Worm (Caenorhabditis elegans) whole organism, early embryonic: ENCODE data around the gene kin-9.

Experiments
- B0310.2 ChIP-seq: sonication (generic microtip); optimal IDR thresholded peaks from 2 replicates; lab custom pipeline; 2016; ENCODE audit warnings: mild to moderate bottlenecking, missing genetic modification characterization, missing compliant biosample characterization
- F13C5.2 ChIP-seq: sonication (generic microtip); optimal IDR thresholded peaks from 2 replicates; lab custom pipeline; 2017; ENCODE audit warnings: mild to moderate bottlenecking, missing genetic modification characterization, inconsistent platforms, missing compliant biosample characterization
- aly-1 ChIP-seq: sonication (generic microtip); optimal IDR thresholded peaks from 2 replicates; lab custom pipeline; 2016; ENCODE audit warnings: missing genetic modification characterization, missing compliant biosample characterization
- ama-1 ChIP-seq: fragments of 150-350 bp; optimal IDR thresholded peaks from 2 replicates; lab custom pipeline; 2014
- ceh-13 ChIP-seq: fragments of 200-800 bp; sonication (Bioruptor generic); optimal IDR thresholded peaks from 2 replicates; lab custom pipeline; 2018; ENCODE audit warnings: mild to moderate bottlenecking, missing genetic modification characterization, missing compliant biosample characterization
- ceh-36 ChIP-seq: sonication (generic microtip); optimal IDR thresholded peaks from 2 replicates; lab custom pipeline; 2016; ENCODE audit warnings: missing genetic modification characterization, inconsistent platforms, missing compliant biosample characterization
- ets-7 ChIP-seq: sonication (generic microtip); optimal IDR thresholded peaks from 2 replicates; lab custom pipeline; 2016; ENCODE audit warnings: missing genotype, missing genetic modification characterization, missing compliant biosample characterization
- flt-1 ChIP-seq: fragments of 200-800 bp; sonication (Bioruptor generic); IDR thresholded peaks from 2 replicates; pipeline ENCODE4 v1.3.6; 2022; ENCODE audit warnings: missing genetic modification characterization, missing compliant biosample characterization
- hmbx-1 ChIP-seq: sonication (generic microtip); optimal IDR thresholded peaks from 2 replicates; lab custom pipeline; 2016; ENCODE audit warnings: mild to moderate bottlenecking, missing genetic modification characterization, missing compliant biosample characterization
- hmg-4 ChIP-seq: fragments of 200-800 bp; sonication (Bioruptor generic); optimal IDR thresholded peaks from 2 replicates; lab custom pipeline; 2018; ENCODE audit warnings: mild to moderate bottlenecking, missing genetic modification characterization, missing compliant biosample characterization
- hnd-1 ChIP-seq: sonication (generic microtip); optimal IDR thresholded peaks from 2 replicates; lab custom pipeline; 2016; ENCODE audit warnings: missing genetic modification characterization, missing compliant biosample characterization
- pes-1 ChIP-seq: fragments of 200-800 bp; sonication (Bioruptor generic); IDR thresholded peaks from 2 replicates; pipeline ENCODE4 v1.3.6; 2022; ENCODE audit warnings: missing genetic modification reagents, missing genetic modification characterization, missing compliant biosample characterization
- scrt-1 ChIP-seq: fragments of 200-800 bp; sonication (Bioruptor generic); IDR thresholded peaks from 2 replicates; pipeline ENCODE4 v1.3.6; 2022; ENCODE audit warnings: missing genetic modification characterization, missing compliant biosample characterization
- sea-1 ChIP-seq: fragments of 200-800 bp; sonication (Bioruptor generic); conservative IDR thresholded peaks from 2 replicates; pipeline ENCODE4 v1.3.6; 2022; ENCODE audit warnings: missing genetic modification characterization, missing compliant biosample characterization
- tbx-11 ChIP-seq: fragments of 200-800 bp; sonication (Bioruptor generic); IDR thresholded peaks from 2 replicates; pipeline ENCODE4 v1.3.6; 2022; ENCODE audit warnings: missing genetic modification characterization, missing compliant biosample characterization
- tbx-37 ChIP-seq: fragments of 200-800 bp; sonication (Bioruptor generic); conservative IDR thresholded peaks from 2 replicates; pipeline ENCODE4 v1.3.6; 2022; ENCODE audit warnings: missing genetic modification reagents, missing genetic modification characterization, missing compliant biosample characterization
- tra-4 ChIP-seq: sonication (generic microtip); optimal IDR thresholded peaks from 2 replicates; lab custom pipeline; 2017; ENCODE audit warnings: missing genetic modification characterization, missing compliant biosample characterization

Gene kin-9

DNA sequence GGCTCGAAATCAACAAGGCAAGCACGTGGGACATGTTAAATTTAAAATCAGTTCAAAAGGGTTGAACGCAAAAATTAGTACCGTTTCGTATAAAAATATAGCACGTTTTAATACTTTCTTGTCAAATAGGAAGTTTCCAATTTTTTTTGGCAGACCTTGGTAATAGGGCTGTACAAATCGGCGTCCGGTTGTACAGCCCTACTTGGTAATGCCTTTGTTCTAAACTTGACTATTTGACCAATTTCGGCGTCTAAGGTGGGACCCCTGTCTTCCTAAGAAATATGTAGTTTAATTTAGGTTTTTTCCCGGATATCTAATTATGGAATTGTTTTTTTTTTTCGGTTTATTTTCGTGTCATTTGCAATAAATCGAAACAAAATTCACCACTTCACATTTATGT, 3.0 kb upstream of the kin-9 start:
- no peak for TF ChIP-seq ceh-13
- no peak for TF ChIP-seq scrt-1
- TF ChIP-seq aly-1 (tag; lab: Kevin White, UChicago), result no peak
- no peak for TF ChIP-seq pes-1
- no peak for TF ChIP-seq hmbx-1
- no peak for TF ChIP-seq tbx-37 (GFP tag; lab: Robert Waterston, UW)
- TF ChIP-seq ceh-36 (tag; lab: Kevin White, UChicago), result no peak
- TF ChIP-seq sea-1 (GFP tag; lab: Robert Waterston, UW), result no peak
- TF ChIP-seq hmg-4, result no peak
- no peak for TF ChIP-seq tra-4 (tag; lab: Kevin White, UChicago)
- TF ChIP-seq flt-1 (GFP tag; lab: Robert Waterston, UW), result no peak
- TF ChIP-seq B0310.2 (tag; lab: Kevin White, UChicago), result no peak
- TF ChIP-seq tbx-11 (GFP tag; lab: Robert Waterston, UW), result no peak
- TF ChIP-seq hnd-1, result no peak

DNA sequence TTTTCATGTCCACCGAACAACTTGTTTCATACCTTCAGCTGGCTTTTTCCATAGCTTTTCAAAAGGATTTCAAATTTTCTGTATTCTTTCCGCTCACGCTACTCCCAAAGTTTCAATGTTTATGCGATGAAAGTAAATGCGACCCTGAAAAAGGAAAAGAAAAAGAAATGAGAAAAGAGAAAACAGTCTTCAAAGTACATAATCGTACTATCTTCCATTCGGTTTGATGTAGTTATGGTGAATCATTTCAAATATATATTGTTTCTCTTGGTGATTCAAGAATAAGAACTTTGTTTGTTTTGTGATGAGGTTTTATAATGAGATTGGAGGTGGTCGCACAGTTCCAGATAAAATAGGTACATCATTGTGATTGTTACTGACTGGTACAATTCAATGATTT, 6.3 kb downstream of the kin-9 start:
- TF ChIP-seq flt-1 (GFP tag; lab: Robert Waterston, UW), result no peak
- no peak for TF ChIP-seq pes-1
- no peak for TF ChIP-seq scrt-1
- no peak for TF ChIP-seq B0310.2 (tag; lab: Kevin White, UChicago)
- no peak for TF ChIP-seq hmg-4
- no peak for TF ChIP-seq tra-4 (tag; lab: Kevin White, UChicago)
- TF ChIP-seq ceh-36 (tag; lab: Kevin White, UChicago), result no peak
- no peak for TF ChIP-seq sea-1 (GFP tag; lab: Robert Waterston, UW)
- TF ChIP-seq tbx-11 (GFP tag; lab: Robert Waterston, UW), result no peak
- TF ChIP-seq tbx-37 (GFP tag; lab: Robert Waterston, UW), result no peak
- TF ChIP-seq ets-7 (tag; lab: Kevin White, UChicago), result no peak
- TF ChIP-seq ceh-13, result no peak
- TF ChIP-seq hnd-1, result no peak
- TF ChIP-seq F13C5.2 (tag; lab: Kevin White, UChicago), result no peak
- TF ChIP-seq ama-1, result no peak
- no peak for TF ChIP-seq aly-1 (tag; lab: Kevin White, UChicago)
- TF ChIP-seq hmbx-1, result no peak

DNA sequence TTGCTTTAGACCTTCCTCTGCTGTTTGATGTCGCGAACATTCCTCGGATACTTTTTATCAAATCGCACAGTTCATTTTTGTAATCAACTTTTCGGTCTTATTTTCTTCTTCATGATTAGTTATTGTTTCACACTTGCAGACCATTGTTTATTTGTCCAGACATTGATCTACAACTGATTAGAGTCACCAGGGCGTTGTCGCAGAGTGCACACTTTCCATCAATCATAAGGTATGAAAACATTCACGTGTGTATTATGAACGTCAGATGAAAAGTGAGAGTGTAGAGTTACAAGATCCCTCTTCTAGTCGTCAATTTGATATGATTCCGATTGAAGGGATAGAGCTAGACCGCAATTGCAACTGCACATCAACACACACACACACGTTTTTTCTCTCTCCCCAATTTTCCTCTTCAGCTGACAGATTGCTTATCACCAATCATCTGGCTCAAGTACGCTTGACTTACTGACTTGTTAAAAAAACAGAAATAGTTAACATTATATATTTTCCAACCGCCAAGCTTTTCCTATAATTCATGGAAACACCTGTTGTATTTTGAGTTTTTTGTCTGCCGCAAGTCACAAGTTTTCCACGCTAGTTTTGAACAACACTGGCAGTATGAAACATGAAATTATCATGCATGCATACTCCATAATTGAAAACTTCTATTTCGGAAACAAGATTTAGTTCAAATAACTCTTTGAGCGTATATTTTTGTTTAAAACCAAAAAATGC, 7.7 kb downstream of the kin-9 start:
- no peak for TF ChIP-seq hnd-1
- no peak for TF ChIP-seq flt-1 (GFP tag; lab: Robert Waterston, UW)
- TF ChIP-seq B0310.2 (tag; lab: Kevin White, UChicago), result no peak
- no peak for TF ChIP-seq ama-1
- TF ChIP-seq tra-4 (tag; lab: Kevin White, UChicago), result no peak
- no peak for TF ChIP-seq pes-1
- no peak for TF ChIP-seq tbx-37 (GFP tag; lab: Robert Waterston, UW)
- TF ChIP-seq hmbx-1, result no peak
- no peak for TF ChIP-seq aly-1 (tag; lab: Kevin White, UChicago)
- no peak for TF ChIP-seq ceh-13
- TF ChIP-seq ets-7 (tag; lab: Kevin White, UChicago), result no peak
- no peak for TF ChIP-seq ceh-36 (tag; lab: Kevin White, UChicago)
- no peak for TF ChIP-seq sea-1 (GFP tag; lab: Robert Waterston, UW)
- no peak for TF ChIP-seq tbx-11 (GFP tag; lab: Robert Waterston, UW)
- TF ChIP-seq F13C5.2 (tag; lab: Kevin White, UChicago), result no peak
- no peak for TF ChIP-seq scrt-1
- TF ChIP-seq hmg-4, result no peak

DNA sequence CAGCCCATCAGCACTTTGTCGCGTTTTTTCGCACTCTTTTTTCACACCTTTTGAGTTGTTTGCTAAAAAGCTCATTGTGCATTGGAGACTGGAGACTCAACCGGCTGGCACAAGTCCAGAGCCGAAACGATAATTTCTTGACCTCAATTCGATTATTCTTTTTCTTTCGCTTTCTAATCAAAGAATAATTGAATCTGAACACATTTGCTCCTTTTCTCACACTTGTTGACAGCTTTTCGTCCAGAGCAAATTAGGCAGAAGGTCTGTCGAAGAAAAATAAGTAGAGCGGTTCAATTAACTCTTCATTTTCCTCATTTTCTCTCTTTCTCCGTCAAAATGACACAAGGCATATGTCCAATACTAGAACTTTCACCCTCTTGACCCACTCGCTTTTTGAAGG, 12.5 kb downstream of the kin-9 start:
- TF ChIP-seq scrt-1 (no peak), sea-1 (GFP tag; lab: Robert Waterston, UW) (no peak), hnd-1 (no peak), ets-7 (tag; lab: Kevin White, UChicago) (no peak), tbx-11 (GFP tag; lab: Robert Waterston, UW) (no peak), pes-1 (no peak), tra-4 (tag; lab: Kevin White, UChicago) (no peak)

DNA sequence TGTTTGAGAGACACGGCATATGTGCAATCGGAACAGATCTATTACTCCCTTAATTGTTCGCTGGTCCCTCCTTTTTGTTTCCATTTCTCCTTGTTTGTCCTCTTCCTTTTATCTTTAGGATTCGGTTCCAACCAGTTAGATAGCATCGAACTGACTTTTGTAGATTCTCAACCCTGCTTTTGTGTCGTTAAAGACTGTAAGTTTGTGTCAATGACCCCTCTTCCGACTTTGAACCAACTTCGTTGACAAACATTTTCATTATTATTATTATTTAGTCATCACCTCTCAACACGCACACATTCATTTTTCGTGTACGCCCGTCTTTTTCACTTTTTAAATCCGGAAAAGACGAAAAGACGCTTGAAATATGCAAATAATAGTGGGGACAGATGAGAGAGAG, 13.6 kb downstream of the kin-9 start, which contains the start of gene F16F9.1:
Gene F16F9.1, plus strand, starts transcription at position 301 of the 400 bp plus-strand sequence.
- TF ChIP-seq tra-4 (tag; lab: Kevin White, UChicago), result no peak
- no peak for TF ChIP-seq ets-7 (tag; lab: Kevin White, UChicago)
- no peak for TF ChIP-seq ceh-13
- no peak for TF ChIP-seq hnd-1
- TF ChIP-seq F13C5.2 (tag; lab: Kevin White, UChicago), result no peak
- no peak for TF ChIP-seq sea-1 (GFP tag; lab: Robert Waterston, UW)
- TF ChIP-seq aly-1 (tag; lab: Kevin White, UChicago), result no peak
- TF ChIP-seq scrt-1, result no peak
- no peak for TF ChIP-seq hmg-4
- no peak for TF ChIP-seq tbx-37 (GFP tag; lab: Robert Waterston, UW)
- TF ChIP-seq pes-1, result no peak
- no peak for TF ChIP-seq ceh-36 (tag; lab: Kevin White, UChicago)
- TF ChIP-seq hmbx-1, result no peak
- no peak for TF ChIP-seq B0310.2 (tag; lab: Kevin White, UChicago)

DNA sequence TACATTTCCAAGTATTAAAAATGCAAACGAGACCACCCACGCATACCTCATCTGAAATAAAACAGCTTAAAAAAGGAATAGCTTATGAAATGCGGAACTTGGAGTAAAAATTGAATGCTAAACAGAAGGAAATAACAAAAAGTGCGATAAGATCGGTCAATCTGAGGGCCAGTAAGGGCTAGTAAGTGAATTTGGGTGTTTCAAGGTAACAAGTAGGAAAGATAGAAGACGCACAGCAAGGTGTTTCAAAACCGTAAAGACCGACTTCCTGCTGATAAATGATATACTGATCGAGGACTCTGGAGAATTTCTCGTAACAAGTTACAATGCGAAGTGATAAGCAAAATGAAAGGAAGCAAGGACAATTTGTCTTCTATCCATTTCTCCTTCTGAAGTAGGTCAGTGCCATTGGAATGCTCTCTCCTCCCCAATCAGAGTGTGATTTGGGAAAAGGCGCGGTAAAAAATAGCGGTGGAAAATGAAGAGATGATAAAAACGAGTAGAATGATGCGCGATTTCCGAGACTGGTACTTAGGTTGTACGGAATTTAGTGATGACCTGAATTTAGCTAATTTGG, 23.2 kb downstream of the kin-9 start, which contains the start of gene dpy-6:
Gene dpy-6, minus strand, starts transcription at position 51 of the 577 bp plus-strand sequence.
- no peak for TF ChIP-seq F13C5.2 (tag; lab: Kevin White, UChicago)
- no peak for TF ChIP-seq hnd-1
- TF ChIP-seq tbx-37 (GFP tag; lab: Robert Waterston, UW), result no peak
- TF ChIP-seq ceh-36 (tag; lab: Kevin White, UChicago), result no peak
- no peak for TF ChIP-seq ets-7 (tag; lab: Kevin White, UChicago)
- TF ChIP-seq sea-1 (GFP tag; lab: Robert Waterston, UW), result no peak
- no peak for TF ChIP-seq tra-4 (tag; lab: Kevin White, UChicago)
- no peak for TF ChIP-seq scrt-1
- no peak for TF ChIP-seq tbx-11 (GFP tag; lab: Robert Waterston, UW)
- TF ChIP-seq B0310.2 (tag; lab: Kevin White, UChicago), result no peak
- no peak for TF ChIP-seq hmg-4
- TF ChIP-seq hmbx-1, result no peak
- no peak for TF ChIP-seq ceh-13
- TF ChIP-seq ama-1, result no peak
- no peak for TF ChIP-seq pes-1
- TF ChIP-seq flt-1 (GFP tag; lab: Robert Waterston, UW), result no peak
- TF ChIP-seq aly-1 (tag; lab: Kevin White, UChicago), result no peak
